Worm (Caenorhabditis elegans) whole organism, L2 larva: Measurements from ENCODE around the gene F11A10.5.

ENCODE experiments used
- F13H6.1 ChIP-seq: sonication (generic microtip); optimal IDR thresholded peaks from 2 replicates; lab custom pipeline; 2016; ENCODE audit warnings: missing genetic modification characterization, missing compliant biosample characterization
- R02D3.7 ChIP-seq: fragments of 150-350 bp; optimal IDR thresholded peaks from 2 replicates; lab custom pipeline; 2014; ENCODE audit warnings: missing biosample characterization, missing genetic modification characterization
- ZK546.5 ChIP-seq: sonication (generic microtip); optimal IDR thresholded peaks from 2 replicates; lab custom pipeline; 2017; ENCODE audit warnings: missing biosample characterization, missing genetic modification characterization
- ceh-82 ChIP-seq: fragments of 150-350 bp; optimal IDR thresholded peaks from 2 replicates; lab custom pipeline; 2014; ENCODE audit warnings: missing biosample characterization, missing genetic modification characterization
- elt-1 ChIP-seq: fragments of 150-350 bp; optimal IDR thresholded peaks from 2 replicates; lab custom pipeline; 2014; ENCODE audit warnings: missing biosample characterization, missing genetic modification characterization
- fos-1 ChIP-seq: fragments of 150-350 bp; optimal IDR thresholded peaks from 2 replicates; lab custom pipeline; 2014; ENCODE audit warnings: missing biosample characterization, missing genetic modification characterization
- mab-5 ChIP-seq: fragments of 150-350 bp; optimal IDR thresholded peaks from 2 replicates; lab custom pipeline; 2014; ENCODE audit warnings: missing biosample characterization, missing genetic modification characterization
- nhr-25 ChIP-seq: fragments of 150-350 bp; sonication (generic microtip); optimal IDR thresholded peaks from 3 replicates; lab custom pipeline; 2014; ENCODE audit warnings: missing biosample characterization, missing genetic modification characterization
- nhr-77 ChIP-seq: fragments of 150-350 bp; optimal IDR thresholded peaks from 2 replicates; lab custom pipeline; 2014; ENCODE audit warnings: missing biosample characterization, missing genetic modification characterization
- unc-55 ChIP-seq: fragments of 150-350 bp; sonication (generic microtip); optimal IDR thresholded peaks from 3 replicates; lab custom pipeline; 2014; ENCODE audit warnings: missing biosample characterization, missing genetic modification reagents, missing genetic modification characterization
- unc-62 ChIP-seq: fragments of 150-350 bp; optimal IDR thresholded peaks from 2 replicates; lab custom pipeline; 2014; ENCODE audit warnings: missing biosample characterization, missing genetic modification reagents, missing genetic modification characterization
- ztf-11 ChIP-seq: sonication (generic microtip); optimal IDR thresholded peaks from 2 replicates; lab custom pipeline; 2017; ENCODE audit warnings: missing biosample characterization, missing genetic modification characterization

DNA sequence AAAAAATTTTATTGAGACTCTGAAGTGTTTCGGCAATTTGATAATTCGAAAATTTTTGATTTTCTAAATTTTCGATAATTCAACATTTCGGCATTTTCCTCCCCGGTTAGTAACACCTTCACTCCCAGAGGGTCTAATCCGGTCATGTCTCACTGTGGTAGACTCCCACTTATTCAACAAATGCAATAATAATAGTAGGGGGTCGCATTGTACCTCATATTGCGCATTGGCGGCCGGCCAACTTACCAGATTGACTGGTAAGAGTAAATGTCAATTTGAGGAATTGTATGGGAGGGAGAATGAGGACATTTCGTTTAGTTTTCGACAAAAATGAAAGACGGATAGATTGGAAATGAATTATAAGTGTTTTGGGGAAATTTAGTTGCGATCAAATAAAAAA lies 39.9 kb downstream of the F11A10.5 start:
- TF ChIP-seq R02D3.7 (tag; lab: Kevin White, UChicago): no peak
- TF ChIP-seq mab-5: no peak
- no peak for TF ChIP-seq ztf-11 (tag; lab: Kevin White, UChicago)
- TF ChIP-seq unc-62 (GFP tag; lab: Kevin White, UChicago): no peak
- TF ChIP-seq ceh-82 (tag; lab: Kevin White, UChicago): no peak
- no peak for TF ChIP-seq ZK546.5 (tag; lab: Kevin White, UChicago)
- TF ChIP-seq nhr-77: no peak
- no peak for TF ChIP-seq elt-1
- TF ChIP-seq nhr-25: no peak
- TF ChIP-seq F13H6.1 (tag; lab: Kevin White, UChicago): no peak
- no peak for TF ChIP-seq unc-55 (GFP tag; lab: Kevin White, UChicago)
- TF ChIP-seq fos-1 (tag; lab: Kevin White, UChicago): no peak
